Worm (Caenorhabditis elegans): Measurements from ENCODE around the gene flcn-1.
A peak's percentile ranks its signal among the peaks of the same experiment; 100 is the strongest.

Gene flcn-1

ce11 chrII:6968191-6968675 is 39.7 kb downstream of the flcn-1 start:
- TF ChIP-seq elt-1 (tag; optimal IDR thresholded peaks at IDR 0.05) (no peak), mab-5 (tag; optimal IDR thresholded peaks at IDR 0.05) (peak; percentile 41), nhr-237 (tag; optimal IDR thresholded peaks at IDR 0.05) (no peak), ztf-11 (tag; optimal IDR thresholded peaks at IDR 0.05) (no peak), ceh-16 (tag; optimal IDR thresholded peaks at IDR 0.05) (peak; percentile 38), peb-1 (tag; optimal IDR thresholded peaks at IDR 0.05) (no peak), nhr-23 (tag; optimal IDR thresholded peaks at IDR 0.05) (no peak), nhr-25 (tag; optimal IDR thresholded peaks at IDR 0.05) (peak; percentile 41), unc-39 (tag; optimal IDR thresholded peaks at IDR 0.05) (no peak), aly-2 (tag; optimal IDR thresholded peaks at IDR 0.05) (no peak), sem-4 (tag; optimal IDR thresholded peaks at IDR 0.05) (peak; percentile 59), Y55F3AM.14 (GFP tag; optimal IDR thresholded peaks at IDR 0.05) (peak; percentile 59), blmp-1 (tag; optimal IDR thresholded peaks at IDR 0.05; ENCODE audit: insufficient read depth) (no peak), C34F6.9 (tag; optimal IDR thresholded peaks at IDR 0.05) (peak; percentile 67), nhr-6 (tag; optimal IDR thresholded peaks at IDR 0.05) (peak; percentile 2), ZK546.5 (tag; optimal IDR thresholded peaks at IDR 0.05) (peak; percentile 8), mbf-1 (tag; optimal IDR thresholded peaks at IDR 0.05) (no peak), fos-1 (tag; optimal IDR thresholded peaks at IDR 0.05) (peak; percentile 40), lin-13 (GFP tag; optimal IDR thresholded peaks at IDR 0.05) (peak; percentile 60), elt-3 (tag; optimal IDR thresholded peaks at IDR 0.05) (no peak), unc-55 (GFP tag; optimal IDR thresholded peaks at IDR 0.05) (peak; percentile 24), lsy-2 (tag; optimal IDR thresholded peaks at IDR 0.05) (peak; percentile 50 to 76), unc-62 (GFP tag; optimal IDR thresholded peaks at IDR 0.05) (no peak), F13H6.1 (tag; optimal IDR thresholded peaks at IDR 0.05) (peak; percentile 70), egl-27 (tag; optimal IDR thresholded peaks at IDR 0.05) (peak; percentile 61), snpc-4 (tag; optimal IDR thresholded peaks at IDR 0.05) (peak; percentile 98), crh-2 (tag; optimal IDR thresholded peaks at IDR 0.05) (peak; percentile 52), lin-39 (tag; optimal IDR thresholded peaks at IDR 0.05) (no peak), gmeb-1 (tag; optimal IDR thresholded peaks at IDR 0.05) (peak; percentile 62), sma-9 (GFP tag; optimal IDR thresholded peaks at IDR 0.05) (peak; percentile 86), sma-9 (tag; optimal IDR thresholded peaks at IDR 0.05) (no peak), skn-1 (tag; optimal IDR thresholded peaks at IDR 0.05) (no peak), mdl-1 (tag; optimal IDR thresholded peaks at IDR 0.05) (peak; percentile 66 to 76), alr-1 (tag; optimal IDR thresholded peaks at IDR 0.05) (no peak), nhr-12 (tag; optimal IDR thresholded peaks at IDR 0.05) (no peak), nhr-11 (tag; optimal IDR thresholded peaks at IDR 0.05) (no peak), nhr-10 (tag; optimal IDR thresholded peaks at IDR 0.05) (no peak), dmd-4 (tag; optimal IDR thresholded peaks at IDR 0.05) (no peak), nhr-77 (tag; optimal IDR thresholded peaks at IDR 0.05) (peak; percentile 44), lin-11 (tag; optimal IDR thresholded peaks at IDR 0.05) (no peak), R02D3.7 (tag; optimal IDR thresholded peaks at IDR 0.05) (peak; percentile 34), ztf-4 (tag; optimal IDR thresholded peaks at IDR 0.05) (peak; percentile 41), ztf-1 (GFP tag; conservative IDR thresholded peaks at IDR 0.05) (no peak), ceh-82 (tag; optimal IDR thresholded peaks at IDR 0.05) (peak; percentile 14), sma-3 (GFP tag; optimal IDR thresholded peaks at IDR 0.05) (peak; percentile 86), ama-1 (optimal IDR thresholded peaks at IDR 0.05) (peak; percentile 95), nhr-129 (tag; optimal IDR thresholded peaks at IDR 0.05) (peak; percentile 70), nhr-21 (tag; optimal IDR thresholded peaks at IDR 0.05) (peak; percentile 77), zag-1 (tag; optimal IDR thresholded peaks at IDR 0.05) (peak; percentile 66)

All from whole organism, L2 larva.